Worm (Caenorhabditis elegans) whole organism, L1 larva: ENCODE measurements around the gene C53C11.2.
A peak's percentile ranks its signal among the peaks of the same experiment; 100 is the strongest.

Experiments
- ama-1 ChIP-seq: fragments of 150-350 bp; optimal IDR thresholded peaks from 2 replicates; lab custom pipeline; 2014
- blmp-1 ChIP-seq: fragments of 150-350 bp; optimal IDR thresholded peaks from 2 replicates; lab custom pipeline; 2014; ENCODE audit warnings: missing biosample characterization, missing genetic modification characterization
- elt-2 ChIP-seq: sonication (generic microtip); optimal IDR thresholded peaks from 2 replicates; lab custom pipeline; 2016; ENCODE audit warnings: missing genetic modification characterization, mild to moderate bottlenecking, inconsistent platforms, missing compliant biosample characterization, missing genetic modification reagents
- mef-2 ChIP-seq: fragments of 150-350 bp; optimal IDR thresholded peaks from 2 replicates; lab custom pipeline; 2014; ENCODE audit warnings: missing biosample characterization, missing genetic modification characterization
- mep-1 ChIP-seq: fragments of 150-350 bp; optimal IDR thresholded peaks from 2 replicates; lab custom pipeline; 2014; ENCODE audit warnings: missing biosample characterization, missing genetic modification characterization
- nhr-11 ChIP-seq: fragments of 150-350 bp; optimal IDR thresholded peaks from 2 replicates; lab custom pipeline; 2014; ENCODE audit warnings: missing biosample characterization, missing genetic modification characterization
- nhr-237 ChIP-seq: fragments of 150-350 bp; optimal IDR thresholded peaks from 2 replicates; lab custom pipeline; 2014; ENCODE audit warnings: missing biosample characterization, missing genetic modification characterization
- sox-4 ChIP-seq: sonication (generic microtip); optimal IDR thresholded peaks from 2 replicates; lab custom pipeline; 2016; ENCODE audit warnings: missing genetic modification characterization, missing compliant biosample characterization
- unc-62 ChIP-seq: fragments of 150-350 bp; optimal IDR thresholded peaks from 2 replicates; lab custom pipeline; 2014; ENCODE audit warnings: missing biosample characterization, missing genetic modification reagents, missing genetic modification characterization
- ztf-4 ChIP-seq: fragments of 150-350 bp; optimal IDR thresholded peaks from 2 replicates; lab custom pipeline; 2014; ENCODE audit warnings: missing biosample characterization, missing genetic modification characterization

DNA sequence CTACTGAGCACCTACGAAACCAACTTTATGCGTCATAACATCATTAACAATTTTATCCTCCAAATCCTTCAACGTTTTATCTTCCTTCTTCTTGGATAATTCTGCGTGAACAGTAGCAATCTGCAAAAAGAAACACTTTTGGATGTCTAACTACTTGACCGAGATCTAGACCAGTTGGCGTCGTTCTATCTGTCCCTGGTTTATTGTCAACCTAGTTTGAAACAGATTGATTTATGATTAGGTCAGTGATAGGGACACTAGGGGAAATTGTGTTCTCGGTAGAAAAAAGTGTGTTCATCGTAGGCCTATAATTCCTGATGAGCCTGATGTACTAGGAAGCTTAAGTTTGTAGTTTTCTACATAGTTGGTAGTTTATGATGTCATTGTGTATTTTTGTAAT is 37.5 kb downstream of the C53C11.2 start:
- no peak for TF ChIP-seq nhr-237 (tag; lab: Kevin White, UChicago)
- no peak for TF ChIP-seq ama-1 (lab: Kevin White, UChicago)
- TF ChIP-seq blmp-1, result peak; percentile 69
- TF ChIP-seq mef-2 (tag; lab: Kevin White, UChicago), result no peak
- no peak for TF ChIP-seq ztf-4 (tag; lab: Kevin White, UChicago)
- TF ChIP-seq unc-62 (GFP tag; lab: Kevin White, UChicago), result no peak
- no peak for TF ChIP-seq mep-1 (tag; lab: Kevin White, UChicago)
- no peak for TF ChIP-seq elt-2
- TF ChIP-seq nhr-11 (tag; lab: Kevin White, UChicago), result no peak
- TF ChIP-seq sox-4 (tag; lab: Kevin White, UChicago), result no peak
